Fruit fly (Drosophila melanogaster) whole organism, prepupa: ENCODE results near the gene CG33795.

Source experiments
- Blimp-1 ChIP-seq: fragments of 200-800 bp; sonication (Bioruptor generic); optimal IDR thresholded peaks from 3 replicates; lab custom pipeline; 2017; ENCODE audit warnings: missing biosample characterization, missing genetic modification characterization, mild to moderate bottlenecking, moderate library complexity, missing genetic modification reagents
- CG10631 ChIP-seq: fragments of 200-800 bp; sonication (Bioruptor generic); optimal IDR thresholded peaks from 2 replicates; lab custom pipeline; 2016; ENCODE audit warnings: missing biosample characterization, missing genetic modification characterization
- CG10669 ChIP-seq: fragments of 200-800 bp; sonication (Bioruptor generic); optimal IDR thresholded peaks from 3 replicates; lab custom pipeline; 2018; ENCODE audit warnings: missing biosample characterization, mild to moderate bottlenecking, missing genetic modification characterization, moderate library complexity
- CG11294 ChIP-seq: fragments of 200-800 bp; sonication (Bioruptor generic); IDR thresholded peaks from 2 replicates; pipeline ENCODE4 v1.3.6; 2022; ENCODE audit warnings: missing biosample characterization, missing genetic modification characterization
- CG11762 ChIP-seq: fragments of 200-800 bp; sonication (Bioruptor generic); optimal IDR thresholded peaks from 3 replicates; lab custom pipeline; 2016; ENCODE audit warnings: missing biosample characterization, missing genetic modification characterization; ENCODE audit not compliant: insufficient read depth
- CG1621 ChIP-seq: fragments of 200-800 bp; sonication (Bioruptor generic); optimal IDR thresholded peaks from 3 replicates; lab custom pipeline; 2018; ENCODE audit warnings: missing biosample characterization, mild to moderate bottlenecking, missing genetic modification characterization
- CG16779 ChIP-seq: fragments of 200-800 bp; sonication (Bioruptor generic); optimal IDR thresholded peaks from 3 replicates; lab custom pipeline; 2017; ENCODE audit warnings: missing biosample characterization, mild to moderate bottlenecking, missing genetic modification characterization
- CG31627 ChIP-seq: fragments of 200-800 bp; sonication (Bioruptor generic); optimal IDR thresholded peaks from 3 replicates; lab custom pipeline; 2016; ENCODE audit warnings: missing biosample characterization, missing genetic modification characterization
- CG32006 ChIP-seq: fragments of 200-800 bp; sonication (Bioruptor generic); optimal IDR thresholded peaks from 3 replicates; lab custom pipeline; 2017; ENCODE audit warnings: missing biosample characterization, mild to moderate bottlenecking, missing genetic modification characterization
- CG34406 ChIP-seq: fragments of 200-800 bp; sonication (Bioruptor generic); optimal IDR thresholded peaks from 3 replicates; lab custom pipeline; 2016; ENCODE audit warnings: missing biosample characterization, missing genetic modification characterization
- CG3919 ChIP-seq: fragments of 200-800 bp; sonication (Bioruptor generic); optimal IDR thresholded peaks from 3 replicates; lab custom pipeline; 2016; ENCODE audit warnings: missing biosample characterization, missing genetic modification characterization
- CG4318 ChIP-seq: fragments of 200-800 bp; sonication (Bioruptor generic); optimal IDR thresholded peaks from 3 replicates; lab custom pipeline; 2017; ENCODE audit warnings: missing biosample characterization, mild to moderate bottlenecking, missing genetic modification characterization
- CG6163 ChIP-seq: fragments of 200-800 bp; sonication (Bioruptor generic); IDR thresholded peaks from 3 replicates; pipeline ENCODE4 v1.3.6; 2022; ENCODE audit warnings: missing biosample characterization, missing genetic modification characterization
- CG6276 ChIP-seq: fragments of 200-800 bp; sonication (Bioruptor generic); optimal IDR thresholded peaks from 2 replicates; lab custom pipeline; 2017; ENCODE audit warnings: missing biosample characterization, mild to moderate bottlenecking, missing genetic modification characterization
- CG6792 ChIP-seq: fragments of 200-800 bp; sonication (Bioruptor generic); optimal IDR thresholded peaks from 3 replicates; lab custom pipeline; 2016; ENCODE audit warnings: missing biosample characterization, missing genetic modification characterization
- CG6808 ChIP-seq: fragments of 200-800 bp; sonication (Bioruptor generic); optimal IDR thresholded peaks from 3 replicates; lab custom pipeline; 2017; ENCODE audit warnings: missing biosample characterization, missing genetic modification characterization, mild to moderate bottlenecking, moderate library complexity, missing genetic modification reagents
- CG6854 ChIP-seq: fragments of 200-800 bp; sonication (Bioruptor generic); optimal IDR thresholded peaks from 2 replicates; lab custom pipeline; 2017; ENCODE audit warnings: missing biosample characterization, mild to moderate bottlenecking, missing genetic modification characterization
- CG7368 ChIP-seq: fragments of 200-800 bp; sonication (Bioruptor generic); optimal IDR thresholded peaks from 3 replicates; lab custom pipeline; 2016; ENCODE audit warnings: missing biosample characterization, missing genetic modification characterization
- CG8119 ChIP-seq: fragments of 200-800 bp; sonication (Bioruptor generic); IDR thresholded peaks from 3 replicates; pipeline ENCODE4 v1.3.6; 2022; ENCODE audit warnings: missing biosample characterization, missing genetic modification characterization
- CG8319 ChIP-seq: fragments of 200-800 bp; sonication (Bioruptor generic); optimal IDR thresholded peaks from 3 replicates; lab custom pipeline; 2016; ENCODE audit warnings: missing biosample characterization, missing genetic modification characterization
- CG8632 ChIP-seq: fragments of 200-800 bp; sonication (Bioruptor generic); optimal IDR thresholded peaks from 3 replicates; lab custom pipeline; 2016; ENCODE audit warnings: missing biosample characterization, missing genetic modification characterization
- CG9139 ChIP-seq: fragments of 200-800 bp; sonication (Bioruptor generic); optimal IDR thresholded peaks from 3 replicates; lab custom pipeline; 2017; ENCODE audit warnings: missing biosample characterization, mild to moderate bottlenecking, missing genetic modification characterization
- Eip78C ChIP-seq: fragments of 200-800 bp; sonication (Bioruptor generic); peaks from one replicate; lab custom pipeline; 2016; ENCODE audit warnings: missing biosample characterization, missing genetic modification characterization
- Eip93F ChIP-seq: fragments of 200-800 bp; sonication (Bioruptor generic); optimal IDR thresholded peaks from 2 replicates; lab custom pipeline; 2016; ENCODE audit warnings: missing biosample characterization, mild to moderate bottlenecking, missing genetic modification characterization
- Ets21C ChIP-seq: fragments of 200-800 bp; sonication (Bioruptor generic); optimal IDR thresholded peaks from 3 replicates; lab custom pipeline; 2016; ENCODE audit warnings: missing biosample characterization, missing genetic modification characterization
- Ets96B ChIP-seq: fragments of 200-800 bp; optimal IDR thresholded peaks from 2 replicates; lab custom pipeline; 2019; ENCODE audit warnings: missing biosample characterization, mild to moderate bottlenecking, missing genetic modification characterization, moderate library complexity
- Gug ChIP-seq: fragments of 200-800 bp; sonication (Bioruptor generic); IDR thresholded peaks from 2 replicates; pipeline ENCODE4 v1.3.6; 2022; ENCODE audit warnings: missing biosample characterization, missing genetic modification characterization
- Hr38 ChIP-seq: sonication (Bioruptor generic); optimal IDR thresholded peaks from 2 replicates; lab custom pipeline; 2016; ENCODE audit warnings: missing biosample characterization, missing genetic modification characterization
- Hr39 ChIP-seq: fragments of 200-800 bp; sonication (Bioruptor generic); optimal IDR thresholded peaks from 2 replicates; lab custom pipeline; 2016; ENCODE audit warnings: missing biosample characterization, missing genetic modification characterization
- Hr4 ChIP-seq: fragments of 200-800 bp; sonication (Bioruptor generic); optimal IDR thresholded peaks from 3 replicates; lab custom pipeline; 2016; ENCODE audit warnings: missing biosample characterization, missing genetic modification characterization
- Lpt ChIP-seq: fragments of 200-800 bp; sonication (Bioruptor generic); optimal IDR thresholded peaks from 3 replicates; lab custom pipeline; 2016; ENCODE audit warnings: missing biosample characterization, missing genetic modification characterization
- Met ChIP-seq: fragments of 200-800 bp; sonication (Bioruptor generic); optimal IDR thresholded peaks from 3 replicates; lab custom pipeline; 2016; ENCODE audit warnings: missing biosample characterization, missing genetic modification characterization
- Smox ChIP-seq: fragments of 200-800 bp; sonication (Bioruptor generic); optimal IDR thresholded peaks from 3 replicates; lab custom pipeline; 2016; ENCODE audit warnings: missing biosample characterization, missing genetic modification characterization
- Sox14 ChIP-seq: fragments of 200-800 bp; sonication (Bioruptor generic); optimal IDR thresholded peaks from 3 replicates; lab custom pipeline; 2016; ENCODE audit warnings: missing biosample characterization, missing genetic modification characterization
- Sox15 ChIP-seq: fragments of 200-800 bp; sonication (Bioruptor generic); optimal IDR thresholded peaks from 3 replicates; lab custom pipeline; 2016; ENCODE audit warnings: missing biosample characterization, missing genetic modification characterization
- achi ChIP-seq: fragments of 200-800 bp; sonication (Bioruptor generic); optimal IDR thresholded peaks from 3 replicates; lab custom pipeline; 2016; ENCODE audit warnings: missing biosample characterization, missing genetic modification characterization
- acj6 ChIP-seq: fragments of 200-800 bp; sonication (Bioruptor generic); optimal IDR thresholded peaks from 3 replicates; lab custom pipeline; 2016; ENCODE audit warnings: missing biosample characterization, missing genetic modification characterization
- cyc ChIP-seq: fragments of 200-800 bp; sonication (Bioruptor generic); optimal IDR thresholded peaks from 3 replicates; lab custom pipeline; 2016; ENCODE audit warnings: missing biosample characterization, missing genetic modification characterization
- dac ChIP-seq: fragments of 200-800 bp; sonication (Bioruptor generic); optimal IDR thresholded peaks from 2 replicates; lab custom pipeline; 2017; ENCODE audit warnings: missing biosample characterization, mild to moderate bottlenecking, missing genetic modification characterization
- esn ChIP-seq: fragments of 200-800 bp; sonication (Bioruptor generic); optimal IDR thresholded peaks from 2 replicates; lab custom pipeline; 2016; ENCODE audit warnings: missing biosample characterization, mild to moderate bottlenecking, missing genetic modification characterization, moderate library complexity
- fd59A ChIP-seq: fragments of 200-800 bp; sonication (Bioruptor generic); optimal IDR thresholded peaks from 2 replicates; lab custom pipeline; 2017; ENCODE audit warnings: missing biosample characterization, mild to moderate bottlenecking, missing genetic modification characterization, missing genetic modification reagents
- fd85E ChIP-seq: fragments of 200-800 bp; sonication (Bioruptor generic); optimal IDR thresholded peaks from 3 replicates; lab custom pipeline; 2016; ENCODE audit warnings: missing biosample characterization, missing genetic modification characterization
- fkh ChIP-seq: fragments of 200-800 bp; sonication (Bioruptor generic); optimal IDR thresholded peaks from 3 replicates; lab custom pipeline; 2017; ENCODE audit warnings: missing biosample characterization, mild to moderate bottlenecking, missing genetic modification characterization, moderate library complexity
- lz ChIP-seq: fragments of 200-800 bp; sonication (Bioruptor generic); optimal IDR thresholded peaks from 3 replicates; lab custom pipeline; 2016; ENCODE audit warnings: missing biosample characterization, missing genetic modification characterization
- net ChIP-seq: fragments of 200-800 bp; sonication (Bioruptor generic); optimal IDR thresholded peaks from 3 replicates; lab custom pipeline; 2016; ENCODE audit warnings: missing biosample characterization, missing genetic modification characterization
- pdm3 ChIP-seq: fragments of 200-800 bp; sonication (Bioruptor generic); optimal IDR thresholded peaks from 3 replicates; lab custom pipeline; 2016; ENCODE audit warnings: missing biosample characterization, missing genetic modification characterization
- spab ChIP-seq: fragments of 200-800 bp; sonication (Bioruptor generic); optimal IDR thresholded peaks from 2 replicates; lab custom pipeline; 2017; ENCODE audit warnings: missing biosample characterization, mild to moderate bottlenecking, missing genetic modification characterization, missing genetic modification reagents
- svp ChIP-seq: fragments of 200-800 bp; sonication (Bioruptor generic); peaks from one replicate; lab custom pipeline; 2016; ENCODE audit warnings: missing biosample characterization, missing genetic modification characterization
- topi ChIP-seq: fragments of 200-800 bp; sonication (Bioruptor generic); optimal IDR thresholded peaks from 3 replicates; lab custom pipeline; 2016; ENCODE audit warnings: missing biosample characterization, missing genetic modification characterization

Gene CG33795

DNA sequence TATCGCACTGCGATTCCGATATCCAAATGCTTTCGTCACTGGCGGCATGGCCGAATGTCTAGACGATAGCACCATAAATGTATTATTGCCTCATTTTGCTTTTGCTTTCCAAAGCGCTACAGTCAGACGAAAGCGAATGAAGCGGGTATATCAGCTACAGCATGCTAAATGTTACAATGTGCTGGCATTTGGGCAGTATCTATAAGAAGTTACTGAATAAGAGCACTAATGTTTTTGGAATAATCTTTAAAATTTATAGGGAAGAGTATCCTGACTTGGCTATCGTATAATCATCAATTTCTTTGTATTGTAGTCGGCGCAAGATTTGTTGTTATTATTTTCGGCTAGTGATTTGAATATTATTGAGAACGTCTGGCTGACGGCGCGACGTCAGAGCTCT lies 32.1 kb upstream of the CG33795 start (continued):
- TF ChIP-seq Sox15 (GFP tag; lab: Kevin White, UChicago) (peak; percentile 63), CG8319 (peak; percentile 58), topi (GFP tag; lab: Kevin White, UChicago) (peak; percentile 83), CG7368 (GFP tag; lab: Kevin White, UChicago) (peak; percentile 58), Eip93F (peak; percentile 64), CG6854 (GFP tag; lab: Kevin White, UChicago) (peak; percentile 28), spab (GFP tag; lab: Kevin White, UChicago) (peak; percentile 60), fd85E (no peak), Smox (GFP tag; lab: Kevin White, UChicago) (peak; percentile 75), Hr4 (GFP tag; lab: Kevin White, UChicago) (peak; percentile 54), dac (GFP tag; lab: Kevin White, UChicago) (no peak), CG10631 (GFP tag; lab: Kevin White, UChicago) (peak; percentile 70)
- TF ChIP-seq, all 60 proteins: peak for 54

DNA sequence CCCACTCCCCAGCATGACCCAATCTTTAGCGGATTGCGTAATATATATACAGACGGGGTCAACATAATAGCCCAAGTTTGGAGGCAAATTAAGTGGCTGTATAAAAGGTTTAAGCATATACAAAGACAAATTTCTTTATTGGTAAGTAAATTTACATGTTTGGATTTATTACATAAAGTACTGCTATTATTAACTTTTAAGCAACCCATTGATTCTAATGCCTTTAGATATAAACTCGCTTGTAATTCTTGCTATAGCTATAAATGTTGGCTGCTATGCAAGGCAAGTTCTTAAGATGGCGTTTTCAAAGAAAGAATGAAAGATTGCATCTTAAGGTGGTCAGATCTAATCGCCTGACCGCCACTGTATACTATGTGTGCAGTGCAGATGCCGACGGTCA lies 31.4 kb upstream of the CG33795 start:
- TF ChIP-seq Hr39 (peak; percentile 58), net (GFP tag; lab: Kevin White, UChicago) (peak; percentile 3), Ets21C (GFP tag; lab: Kevin White, UChicago) (no peak), acj6 (peak; percentile 50), CG8632 (peak; percentile 43), Gug (no peak), CG34406 (GFP tag; lab: Kevin White, UChicago) (peak; percentile 30), CG6808 (GFP tag; lab: Kevin White, UChicago) (peak; percentile 66), svp (peak; percentile 83), CG9139 (GFP tag; lab: Kevin White, UChicago) (peak; percentile 44), spab (GFP tag; lab: Kevin White, UChicago) (peak; percentile 62), topi (GFP tag; lab: Kevin White, UChicago) (peak; percentile 45), CG8119 (GFP tag; lab: Robert Waterston, UW) (peak; percentile 45; the same call in 1 of the 3 replicates), Hr4 (GFP tag; lab: Kevin White, UChicago) (peak; percentile 16), CG1621 (tag; lab: Kevin White, UChicago) (peak; percentile 26), dac (GFP tag; lab: Kevin White, UChicago) (no peak), CG32006 (GFP tag; lab: Kevin White, UChicago) (peak; percentile 46), fd59A (GFP tag; lab: Kevin White, UChicago) (peak; percentile 48), CG6792 (GFP tag; lab: Kevin White, UChicago) (peak; percentile 23), fkh (GFP tag; lab: Kevin White, UChicago) (no peak), Smox (GFP tag; lab: Kevin White, UChicago) (peak; percentile 57), CG4318 (GFP tag; lab: Kevin White, UChicago) (no peak), CG6276 (GFP tag; lab: Kevin White, UChicago) (no peak), Blimp-1 (GFP tag; lab: Kevin White, UChicago) (no peak), CG31627 (GFP tag; lab: Kevin White, UChicago) (peak; percentile 53), fd85E (no peak), CG16779 (tag; lab: Kevin White, UChicago) (no peak), CG10669 (GFP tag; lab: Kevin White, UChicago) (peak; percentile 52), achi (peak; percentile 30), Hr38 (GFP tag; lab: Kevin White, UChicago) (no peak), lz (peak; percentile 38), CG6854 (GFP tag; lab: Kevin White, UChicago) (no peak), pdm3 (GFP tag; lab: Kevin White, UChicago) (peak; percentile 53), Eip78C (GFP tag; lab: Kevin White, UChicago) (peak; percentile 92), CG11294 (GFP tag; lab: Robert Waterston, UW) (no peak), CG10631 (GFP tag; lab: Kevin White, UChicago) (peak; percentile 40), CG11762 (no peak), cyc (GFP tag; lab: Kevin White, UChicago) (peak; percentile 31), CG6163 (no peak), Ets96B (tag; lab: Kevin White, UChicago) (peak; percentile 52), CG3919 (GFP tag; lab: Kevin White, UChicago) (peak; percentile 71), Met (peak; percentile 63), Lpt (GFP tag; lab: Kevin White, UChicago) (no peak), Sox14 (peak; percentile 56), CG7368 (GFP tag; lab: Kevin White, UChicago) (peak; percentile 23), Eip93F (peak; percentile 12), esn (GFP tag; lab: Kevin White, UChicago) (peak; percentile 57)
